Worm (Caenorhabditis elegans) whole organism, young adult: ENCODE data around the gene ZK418.2.

ENCODE experiments used
- B0019.2 ChIP-seq: fragments of 200-800 bp; sonication (Bioruptor generic); conservative IDR thresholded peaks from 2 replicates; pipeline ENCODE4 v1.3.6; 2022; ENCODE audit warnings: missing genetic modification reagents, missing genetic modification characterization, missing compliant biosample characterization
- B0035.1 ChIP-seq: sonication (generic microtip); optimal IDR thresholded peaks from 2 replicates; lab custom pipeline; 2016; ENCODE audit warnings: missing genetic modification characterization, mild to moderate bottlenecking, missing compliant biosample characterization, missing genotype, missing genetic modification reagents
- B0336.3 ChIP-seq: fragments of 200-800 bp; sonication (Bioruptor generic); IDR thresholded peaks from 2 replicates; pipeline ENCODE4 v1.3.6; 2022; ENCODE audit warnings: missing genetic modification characterization, missing compliant biosample characterization
- C06A6.2 ChIP-seq: fragments of 200-800 bp; sonication (Bioruptor generic); conservative IDR thresholded peaks from 2 replicates; pipeline ENCODE4 v1.3.6; 2022; ENCODE audit warnings: missing genetic modification characterization, missing compliant biosample characterization
- C17E4.6 ChIP-seq: fragments of 200-800 bp; sonication (Bioruptor generic); IDR thresholded peaks from 2 replicates; pipeline ENCODE4 v1.3.6; 2022; ENCODE audit warnings: missing genetic modification reagents, missing genetic modification characterization, missing compliant biosample characterization
- F33H1.4 ChIP-seq: fragments of 200-800 bp; sonication (Bioruptor generic); IDR thresholded peaks from 2 replicates; pipeline ENCODE4 v1.3.6; 2022; ENCODE audit warnings: missing genetic modification reagents, missing genetic modification characterization, missing compliant biosample characterization
- K12H6.12 ChIP-seq: fragments of 200-800 bp; sonication (Bioruptor generic); optimal IDR thresholded peaks from 2 replicates; lab custom pipeline; 2018; ENCODE audit warnings: mild to moderate bottlenecking, missing genetic modification characterization, missing compliant biosample characterization
- T26A5.8 ChIP-seq: sonication (generic microtip); optimal IDR thresholded peaks from 2 replicates; lab custom pipeline; 2016; ENCODE audit warnings: missing genetic modification characterization, missing compliant biosample characterization
- Y53F4B.3 ChIP-seq: fragments of 200-800 bp; sonication (Bioruptor generic); IDR thresholded peaks from 2 replicates; pipeline ENCODE4 v1.3.6; 2022; ENCODE audit warnings: missing genetic modification reagents, missing genetic modification characterization, missing compliant biosample characterization
- Y67H2A.10 ChIP-seq: fragments of 200-800 bp; sonication (Bioruptor generic); conservative IDR thresholded peaks from 2 replicates; pipeline ENCODE4 v1.3.6; 2022; ENCODE audit warnings: missing genetic modification reagents, missing genetic modification characterization, missing compliant biosample characterization
- ama-1 ChIP-seq, 3 experiments: fragments of 150-350 bp in 1 of 3; sonication (generic microtip) in 2 of 3; optimal IDR thresholded peaks; 2 replicates each; lab custom pipeline; 2014 to 2018; ENCODE audit warnings: missing biosample characterization in 2 of 3, missing genetic modification characterization in 2 of 3, missing genetic modification reagents in 2 of 3
- aptf-3 ChIP-seq: fragments of 200-800 bp; sonication (Bioruptor generic); IDR thresholded peaks from 2 replicates; pipeline ENCODE4 v1.3.6; 2022; ENCODE audit warnings: missing genetic modification characterization, missing compliant biosample characterization
- atf-7 ChIP-seq: sonication (generic microtip); optimal IDR thresholded peaks from 2 replicates; lab custom pipeline; 2017; ENCODE audit warnings: mild to moderate bottlenecking, missing genetic modification characterization, missing compliant biosample characterization
- bed-1 ChIP-seq: fragments of 200-800 bp; sonication (Bioruptor generic); IDR thresholded peaks from 2 replicates; pipeline ENCODE4 v1.3.6; 2022; ENCODE audit warnings: missing genetic modification reagents, missing genetic modification characterization, missing compliant biosample characterization
- bed-2 ChIP-seq: fragments of 200-800 bp; sonication (Bioruptor generic); IDR thresholded peaks from 2 replicates; pipeline ENCODE4 v1.3.6; 2022; ENCODE audit warnings: missing genetic modification reagents, missing genetic modification characterization, missing compliant biosample characterization
- ceh-40 ChIP-seq: fragments of 200-800 bp; sonication (Bioruptor generic); IDR thresholded peaks from 2 replicates; pipeline ENCODE4 v1.3.6; 2022; ENCODE audit warnings: missing genetic modification characterization, missing compliant biosample characterization
- ceh-79 ChIP-seq: sonication (generic microtip); optimal IDR thresholded peaks from 2 replicates; lab custom pipeline; 2017; ENCODE audit warnings: mild to moderate bottlenecking, missing genetic modification characterization, missing compliant biosample characterization
- die-1 ChIP-seq: sonication (generic microtip); optimal IDR thresholded peaks from 2 replicates; lab custom pipeline; 2016; ENCODE audit warnings: missing genotype, mild to moderate bottlenecking, missing genetic modification characterization, missing compliant biosample characterization
- dpff-1 ChIP-seq: sonication (generic microtip); optimal IDR thresholded peaks from 2 replicates; lab custom pipeline; 2017; ENCODE audit warnings: mild to moderate bottlenecking, missing genetic modification characterization, missing compliant biosample characterization
- dpl-1 ChIP-seq: fragments of 150-350 bp; optimal IDR thresholded peaks from 2 replicates; lab custom pipeline; 2014; ENCODE audit warnings: missing biosample characterization, missing genetic modification reagents, missing genetic modification characterization
- egl-18 ChIP-seq: fragments of 200-800 bp; sonication (Bioruptor generic); IDR thresholded peaks from 2 replicates; pipeline ENCODE4 v1.3.6; 2022; ENCODE audit warnings: missing genetic modification reagents, missing genetic modification characterization, missing compliant biosample characterization
- egl-44 ChIP-seq: fragments of 200-800 bp; sonication (Bioruptor generic); IDR thresholded peaks from 2 replicates; pipeline ENCODE4 v1.3.6; 2022; ENCODE audit warnings: missing genetic modification reagents, missing genetic modification characterization, missing compliant biosample characterization
- ekl-4 ChIP-seq: fragments of 200-800 bp; sonication (Bioruptor generic); IDR thresholded peaks from 2 replicates; pipeline ENCODE4 v1.3.6; 2022; ENCODE audit warnings: missing genetic modification reagents, missing genetic modification characterization, missing compliant biosample characterization
- gei-17 ChIP-seq: fragments of 200-800 bp; sonication (Bioruptor generic); optimal IDR thresholded peaks from 2 replicates; lab custom pipeline; 2018; ENCODE audit warnings: mild to moderate bottlenecking, missing genetic modification characterization, missing compliant biosample characterization
- him-1 ChIP-seq: sonication (generic microtip); optimal IDR thresholded peaks from 2 replicates; lab custom pipeline; 2016; ENCODE audit warnings: missing genotype, missing genetic modification reagents, missing genetic modification characterization, missing compliant biosample characterization
- hlh-12 ChIP-seq: sonication (generic microtip); optimal IDR thresholded peaks from 2 replicates; lab custom pipeline; 2016; ENCODE audit warnings: missing genetic modification characterization, missing compliant biosample characterization
- hrde-1 ChIP-seq: sonication (generic microtip); optimal IDR thresholded peaks from 2 replicates; lab custom pipeline; 2016; ENCODE audit warnings: missing genetic modification characterization, mild to moderate bottlenecking, missing compliant biosample characterization, moderate library complexity, missing genotype, missing genetic modification reagents, borderline replicate concordance
- lag-1 ChIP-seq: fragments of 200-800 bp; sonication (Bioruptor generic); IDR thresholded peaks from 2 replicates; pipeline ENCODE4 v1.3.6; 2022; ENCODE audit warnings: missing genetic modification reagents, missing genetic modification characterization, missing compliant biosample characterization
- let-526 ChIP-seq: fragments of 200-800 bp; sonication (Bioruptor generic); IDR thresholded peaks from 2 replicates; pipeline ENCODE4 v1.3.6; 2022; ENCODE audit warnings: missing genetic modification reagents, missing genetic modification characterization, missing compliant biosample characterization
- lin-40 ChIP-seq: sonication (generic microtip); optimal IDR thresholded peaks from 2 replicates; lab custom pipeline; 2016; ENCODE audit warnings: missing genetic modification characterization, mild to moderate bottlenecking, missing compliant biosample characterization, missing genotype, missing genetic modification reagents
- madf-8 ChIP-seq: fragments of 200-800 bp; sonication (Bioruptor generic); conservative IDR thresholded peaks from 2 replicates; pipeline ENCODE4 v1.3.6; 2022; ENCODE audit warnings: missing genetic modification reagents, missing genetic modification characterization, missing compliant biosample characterization
- mcd-1 ChIP-seq: fragments of 200-800 bp; sonication (Bioruptor generic); IDR thresholded peaks from 2 replicates; pipeline ENCODE4 v1.3.6; 2022; ENCODE audit warnings: missing genetic modification reagents, missing genetic modification characterization, missing compliant biosample characterization
- mes-4 ChIP-seq: sonication (generic microtip); optimal IDR thresholded peaks from 2 replicates; lab custom pipeline; 2016; ENCODE audit warnings: missing genotype, missing genetic modification characterization, missing compliant biosample characterization
- nfya-2 ChIP-seq: fragments of 200-800 bp; sonication (Bioruptor generic); IDR thresholded peaks from 2 replicates; pipeline ENCODE4 v1.3.6; 2022; ENCODE audit warnings: missing genetic modification reagents, missing genetic modification characterization, missing compliant biosample characterization
- nfyb-1 ChIP-seq: fragments of 200-800 bp; sonication (Bioruptor generic); IDR thresholded peaks from 2 replicates; pipeline ENCODE4 v1.3.6; 2022; ENCODE audit warnings: missing genetic modification reagents, missing genetic modification characterization, missing compliant biosample characterization
- nhr-80 ChIP-seq: sonication (generic microtip); optimal IDR thresholded peaks from 2 replicates; lab custom pipeline; 2016; ENCODE audit warnings: missing genetic modification characterization, missing compliant biosample characterization
- nhr-90 ChIP-seq: sonication (generic microtip); optimal IDR thresholded peaks from 2 replicates; lab custom pipeline; 2016; ENCODE audit warnings: missing genotype, mild to moderate bottlenecking, missing genetic modification characterization, missing compliant biosample characterization
- pha-4 ChIP-seq: fragments of 150-350 bp; sonication (generic microtip); optimal IDR thresholded peaks from 2 replicates; lab custom pipeline; 2014; ENCODE audit warnings: missing biosample characterization, missing genetic modification reagents, missing genetic modification characterization
- rpc-1 ChIP-seq, 2 experiments: fragments of 150-350 bp in 1 of 2; sonication (generic microtip) in 1 of 2; optimal IDR thresholded peaks; 2 replicates each; lab custom pipeline; 2014 to 2018; ENCODE audit warnings: missing biosample characterization in 1 of 2, missing genetic modification characterization in 1 of 2, missing genetic modification reagents in 1 of 2, missing genotype in 1 of 2
- snpc-1.3 ChIP-seq: sonication (generic microtip); optimal IDR thresholded peaks from 2 replicates; lab custom pipeline; 2017; ENCODE audit warnings: missing genetic modification characterization, mild to moderate bottlenecking, missing compliant biosample characterization, antibody characterized with exemption, moderate library complexity, missing genotype, missing genetic modification reagents; ENCODE audit not compliant: insufficient read depth
- snpc-3.4 ChIP-seq: sonication (generic microtip); optimal IDR thresholded peaks from 2 replicates; lab custom pipeline; 2017; ENCODE audit warnings: missing genetic modification characterization, mild to moderate bottlenecking, missing compliant biosample characterization, antibody characterized with exemption, moderate library complexity, missing genotype, missing genetic modification reagents
- somi-1 ChIP-seq: fragments of 200-800 bp; sonication (Bioruptor generic); optimal IDR thresholded peaks from 2 replicates; lab custom pipeline; 2018; ENCODE audit warnings: mild to moderate bottlenecking, missing genetic modification characterization, missing compliant biosample characterization
- sptf-2 ChIP-seq: fragments of 200-800 bp; sonication (Bioruptor generic); optimal IDR thresholded peaks from 2 replicates; lab custom pipeline; 2018; ENCODE audit warnings: mild to moderate bottlenecking, missing genetic modification characterization, missing compliant biosample characterization
- tbx-9 ChIP-seq: sonication (generic microtip); optimal IDR thresholded peaks from 2 replicates; lab custom pipeline; 2016; ENCODE audit warnings: borderline replicate concordance, missing genetic modification characterization, inconsistent platforms, missing compliant biosample characterization
- unc-62 ChIP-seq: fragments of 150-350 bp; optimal IDR thresholded peaks from 2 replicates; lab custom pipeline; 2014; ENCODE audit warnings: missing biosample characterization, missing genetic modification reagents, missing genetic modification characterization
- ztf-3 ChIP-seq: fragments of 200-800 bp; sonication (Bioruptor generic); optimal IDR thresholded peaks from 2 replicates; lab custom pipeline; 2018; ENCODE audit warnings: mild to moderate bottlenecking, missing genetic modification characterization, missing compliant biosample characterization
- ztf-6 ChIP-seq: fragments of 200-800 bp; sonication (Bioruptor generic); IDR thresholded peaks from 2 replicates; pipeline ENCODE4 v1.3.6; 2022; ENCODE audit warnings: missing genetic modification reagents, missing genetic modification characterization, missing compliant biosample characterization

ZK418.2 gene

ce11 chrIII:7141285-7141715, 50.2 kb downstream of the ZK418.2 start (continued):
- no peak for TF ChIP-seq pha-4 (tag; lab: Kevin White, UChicago)
- peak; percentile 91 for TF ChIP-seq him-1 (tag; lab: Kevin White, UChicago)
- peak; percentile 90 for TF ChIP-seq dpff-1
- TF ChIP-seq sptf-2 (GFP tag; lab: Kevin White, UChicago) = no peak
- peak; percentile 41 for TF ChIP-seq ceh-79 (tag; lab: Kevin White, UChicago)
- TF ChIP-seq nhr-90 = no peak
- no peak for TF ChIP-seq let-526 (GFP tag; lab: Robert Waterston, UW)
- no peak for TF ChIP-seq lag-1 (GFP tag; lab: Robert Waterston, UW)
- TF ChIP-seq gei-17 (GFP tag; lab: Kevin White, UChicago) = peak; percentile 49
- no peak for TF ChIP-seq bed-1 (GFP tag; lab: Robert Waterston, UW)
- TF ChIP-seq unc-62 (GFP tag; lab: Kevin White, UChicago) = no peak
- TF ChIP-seq egl-44 (GFP tag; lab: Robert Waterston, UW) = 0 out of 2 replicates have a peak, but pooled peaks have one; percentile 18
- no peak for TF ChIP-seq C06A6.2 (GFP tag; lab: Robert Waterston, UW)
- peak; percentile 1 for TF ChIP-seq mes-4 (tag; lab: Kevin White, UChicago)
- TF ChIP-seq nhr-80 (tag; lab: Kevin White, UChicago) = peak; percentile 63
- TF ChIP-seq snpc-3.4 (tag; lab: Kevin White, UChicago) = peak; percentile 99
- no peak for TF ChIP-seq somi-1
- 0 out of 2 replicates have a peak, but pooled peaks have one; percentile 32 for TF ChIP-seq egl-18 (GFP tag; lab: Robert Waterston, UW)
- TF ChIP-seq K12H6.12 (tag; lab: Kevin White, UChicago) = no peak
- no peak for TF ChIP-seq bed-2 (GFP tag; lab: Robert Waterston, UW)
- TF ChIP-seq C17E4.6 (GFP tag; lab: Robert Waterston, UW) = peak; percentile 51; the same call in 1 of the 2 replicates
- no peak for TF ChIP-seq Y67H2A.10 (GFP tag; lab: Robert Waterston, UW)
- TF ChIP-seq mcd-1 (GFP tag; lab: Robert Waterston, UW) = peak; percentile 65
- TF ChIP-seq B0336.3 (GFP tag; lab: Robert Waterston, UW) = peak; percentile 88
- no peak for TF ChIP-seq ztf-6
- no peak for TF ChIP-seq aptf-3 (GFP tag; lab: Robert Waterston, UW)
- peak; percentile 13 for TF ChIP-seq T26A5.8
- TF ChIP-seq dpl-1 (GFP tag; lab: Kevin White, UChicago) = no peak
- TF ChIP-seq rpc-1 (optimal IDR thresholded peaks at IDR 0.05; lab: Kevin White, UChicago) = no peak
- TF ChIP-seq rpc-1 (tag; optimal IDR thresholded peaks at IDR 0.05; lab: Kevin White, UChicago) = peak; percentile 9
- peak; percentile 11 for TF ChIP-seq tbx-9 (tag; lab: Kevin White, UChicago)
- no peak for TF ChIP-seq hlh-12 (tag; lab: Kevin White, UChicago)
- TF ChIP-seq, all 124 proteins: peak for 73

ce11 chrIII:7142172-7142601, 51.0 kb downstream of the ZK418.2 start:
- 0 out of 2 replicates have a peak, but pooled peaks have one; percentile 24 for TF ChIP-seq B0019.2 (GFP tag; lab: Robert Waterston, UW)
- TF ChIP-seq die-1 (tag; lab: Kevin White, UChicago) = no peak
- TF ChIP-seq lin-40 (tag; lab: Kevin White, UChicago) = no peak
- TF ChIP-seq him-1 (tag; lab: Kevin White, UChicago) = peak; percentile 96
- 0 out of 2 replicates have a peak, but pooled peaks have one; percentile 49 for TF ChIP-seq ceh-40 (GFP tag; lab: Robert Waterston, UW)
- no peak for TF ChIP-seq ztf-3 (GFP tag; lab: Kevin White, UChicago)
- peak; percentile 95 for TF ChIP-seq snpc-3.4 (tag; lab: Kevin White, UChicago)
- no peak for TF ChIP-seq atf-7 (tag; lab: Kevin White, UChicago)
- peak; percentile 83 for TF ChIP-seq nfyb-1
- 0 out of 2 replicates have a peak, but pooled peaks have one; percentile 4 for TF ChIP-seq Y53F4B.3 (GFP tag; lab: Robert Waterston, UW)
- no peak for TF ChIP-seq nfya-2 (GFP tag; lab: Robert Waterston, UW)
- peak; percentile 19 for TF ChIP-seq ama-1 (optimal IDR thresholded peaks at IDR 0.05; lab: Kevin White, UChicago)
- peak in 1 of 2 experiments; percentile 11 for TF ChIP-seq ama-1 (GFP tag; optimal IDR thresholded peaks at IDR 0.05; lab: Kevin White, UChicago)
- peak; percentile 41 for TF ChIP-seq hrde-1
- TF ChIP-seq B0035.1 (tag; lab: Kevin White, UChicago) = no peak
- TF ChIP-seq madf-8 = 0 out of 2 replicates have a peak, but pooled peaks have one; percentile 7
- peak; percentile 56 for TF ChIP-seq F33H1.4 (GFP tag; lab: Robert Waterston, UW)
- peak; percentile 89 for TF ChIP-seq snpc-1.3 (tag; lab: Kevin White, UChicago)
- peak; percentile 80 for TF ChIP-seq ekl-4
